Worm (Caenorhabditis elegans) whole organism, early embryonic: ENCODE measurements around the gene clpf-1.

ENCODE experiments used
- B0310.2 ChIP-seq: sonication (generic microtip); optimal IDR thresholded peaks from 2 replicates; lab custom pipeline; 2016; ENCODE audit warnings: mild to moderate bottlenecking, missing genetic modification characterization, missing compliant biosample characterization
- F13C5.2 ChIP-seq: sonication (generic microtip); optimal IDR thresholded peaks from 2 replicates; lab custom pipeline; 2017; ENCODE audit warnings: mild to moderate bottlenecking, missing genetic modification characterization, inconsistent platforms, missing compliant biosample characterization
- aly-1 ChIP-seq: sonication (generic microtip); optimal IDR thresholded peaks from 2 replicates; lab custom pipeline; 2016; ENCODE audit warnings: missing genetic modification characterization, missing compliant biosample characterization
- ama-1 ChIP-seq: fragments of 150-350 bp; optimal IDR thresholded peaks from 2 replicates; lab custom pipeline; 2014
- ceh-13 ChIP-seq: fragments of 200-800 bp; sonication (Bioruptor generic); optimal IDR thresholded peaks from 2 replicates; lab custom pipeline; 2018; ENCODE audit warnings: mild to moderate bottlenecking, missing genetic modification characterization, missing compliant biosample characterization
- ceh-36 ChIP-seq: sonication (generic microtip); optimal IDR thresholded peaks from 2 replicates; lab custom pipeline; 2016; ENCODE audit warnings: missing genetic modification characterization, inconsistent platforms, missing compliant biosample characterization
- ets-7 ChIP-seq: sonication (generic microtip); optimal IDR thresholded peaks from 2 replicates; lab custom pipeline; 2016; ENCODE audit warnings: missing genotype, missing genetic modification characterization, missing compliant biosample characterization
- flt-1 ChIP-seq: fragments of 200-800 bp; sonication (Bioruptor generic); IDR thresholded peaks from 2 replicates; pipeline ENCODE4 v1.3.6; 2022; ENCODE audit warnings: missing genetic modification characterization, missing compliant biosample characterization
- hmbx-1 ChIP-seq: sonication (generic microtip); optimal IDR thresholded peaks from 2 replicates; lab custom pipeline; 2016; ENCODE audit warnings: mild to moderate bottlenecking, missing genetic modification characterization, missing compliant biosample characterization
- hmg-4 ChIP-seq: fragments of 200-800 bp; sonication (Bioruptor generic); optimal IDR thresholded peaks from 2 replicates; lab custom pipeline; 2018; ENCODE audit warnings: mild to moderate bottlenecking, missing genetic modification characterization, missing compliant biosample characterization
- hnd-1 ChIP-seq: sonication (generic microtip); optimal IDR thresholded peaks from 2 replicates; lab custom pipeline; 2016; ENCODE audit warnings: missing genetic modification characterization, missing compliant biosample characterization
- pes-1 ChIP-seq: fragments of 200-800 bp; sonication (Bioruptor generic); IDR thresholded peaks from 2 replicates; pipeline ENCODE4 v1.3.6; 2022; ENCODE audit warnings: missing genetic modification reagents, missing genetic modification characterization, missing compliant biosample characterization
- scrt-1 ChIP-seq: fragments of 200-800 bp; sonication (Bioruptor generic); IDR thresholded peaks from 2 replicates; pipeline ENCODE4 v1.3.6; 2022; ENCODE audit warnings: missing genetic modification characterization, missing compliant biosample characterization
- sea-1 ChIP-seq: fragments of 200-800 bp; sonication (Bioruptor generic); conservative IDR thresholded peaks from 2 replicates; pipeline ENCODE4 v1.3.6; 2022; ENCODE audit warnings: missing genetic modification characterization, missing compliant biosample characterization
- tbx-11 ChIP-seq: fragments of 200-800 bp; sonication (Bioruptor generic); IDR thresholded peaks from 2 replicates; pipeline ENCODE4 v1.3.6; 2022; ENCODE audit warnings: missing genetic modification characterization, missing compliant biosample characterization
- tbx-37 ChIP-seq: fragments of 200-800 bp; sonication (Bioruptor generic); conservative IDR thresholded peaks from 2 replicates; pipeline ENCODE4 v1.3.6; 2022; ENCODE audit warnings: missing genetic modification reagents, missing genetic modification characterization, missing compliant biosample characterization
- tra-4 ChIP-seq: sonication (generic microtip); optimal IDR thresholded peaks from 2 replicates; lab custom pipeline; 2017; ENCODE audit warnings: missing genetic modification characterization, missing compliant biosample characterization

The clpf-1 gene

DNA sequence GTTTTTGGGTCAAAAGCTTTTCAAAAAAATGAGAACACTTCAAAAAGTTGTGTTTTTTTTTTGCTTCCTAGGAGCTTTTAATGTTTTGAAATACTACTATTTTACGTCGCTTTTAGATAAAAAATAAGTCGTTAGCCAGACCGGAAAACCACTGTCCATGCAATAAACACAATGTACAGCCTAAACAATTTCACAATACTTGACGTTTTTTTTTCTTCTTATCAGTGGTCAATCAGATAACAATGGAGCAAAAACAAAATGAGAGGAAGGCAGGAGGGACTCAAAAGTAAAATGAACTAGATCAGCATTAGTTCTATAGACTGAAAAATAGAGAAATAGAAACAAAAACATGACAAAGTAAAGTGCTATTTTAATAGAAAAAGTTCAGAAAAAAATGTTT is 26.8 kb upstream of the clpf-1 start:
- TF ChIP-seq ets-7 (tag; lab: Kevin White, UChicago) (no peak), ceh-13 (no peak), hnd-1 (tag; lab: Kevin White, UChicago) (no peak), tra-4 (tag; lab: Kevin White, UChicago) (no peak), scrt-1 (GFP tag; lab: Robert Waterston, UW) (no peak), pes-1 (GFP tag; lab: Robert Waterston, UW) (no peak), tbx-11 (GFP tag; lab: Robert Waterston, UW) (no peak), sea-1 (no peak), F13C5.2 (tag; lab: Kevin White, UChicago) (no peak), B0310.2 (no peak)

DNA sequence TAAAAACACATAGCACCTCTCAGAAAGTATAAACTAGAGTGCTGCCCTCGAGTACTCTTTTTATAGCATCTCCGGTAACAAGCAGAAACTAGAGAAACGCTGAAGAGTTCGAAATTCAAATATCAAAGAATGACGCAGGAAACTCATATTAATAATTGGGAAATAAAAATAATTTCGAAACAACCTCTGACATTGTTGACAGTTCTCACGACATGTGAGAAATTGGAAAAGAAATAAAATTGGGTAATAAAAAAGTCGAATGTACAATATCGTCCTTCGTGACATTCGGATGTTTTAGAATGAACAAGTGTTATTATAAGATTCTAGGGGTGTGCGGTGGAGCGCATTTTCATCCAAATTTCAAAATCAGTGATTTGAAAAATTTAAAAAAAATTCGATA is 25.3 kb upstream of the clpf-1 start:
- TF ChIP-seq B0310.2: no peak
- TF ChIP-seq aly-1 (tag; lab: Kevin White, UChicago): no peak
- no peak for TF ChIP-seq hmg-4 (GFP tag; lab: Kevin White, UChicago)
- TF ChIP-seq scrt-1 (GFP tag; lab: Robert Waterston, UW): no peak
- no peak for TF ChIP-seq ama-1 (lab: Kevin White, UChicago)
- no peak for TF ChIP-seq tra-4 (tag; lab: Kevin White, UChicago)
- TF ChIP-seq tbx-11 (GFP tag; lab: Robert Waterston, UW): no peak
- no peak for TF ChIP-seq F13C5.2 (tag; lab: Kevin White, UChicago)
- TF ChIP-seq flt-1 (GFP tag; lab: Robert Waterston, UW): no peak
- no peak for TF ChIP-seq ceh-36 (tag; lab: Kevin White, UChicago)
- TF ChIP-seq ceh-13: no peak
- no peak for TF ChIP-seq pes-1 (GFP tag; lab: Robert Waterston, UW)
- no peak for TF ChIP-seq tbx-37 (GFP tag; lab: Robert Waterston, UW)
- no peak for TF ChIP-seq sea-1
- no peak for TF ChIP-seq hmbx-1 (tag; lab: Kevin White, UChicago)
- no peak for TF ChIP-seq hnd-1 (tag; lab: Kevin White, UChicago)
- TF ChIP-seq ets-7 (tag; lab: Kevin White, UChicago): no peak

DNA sequence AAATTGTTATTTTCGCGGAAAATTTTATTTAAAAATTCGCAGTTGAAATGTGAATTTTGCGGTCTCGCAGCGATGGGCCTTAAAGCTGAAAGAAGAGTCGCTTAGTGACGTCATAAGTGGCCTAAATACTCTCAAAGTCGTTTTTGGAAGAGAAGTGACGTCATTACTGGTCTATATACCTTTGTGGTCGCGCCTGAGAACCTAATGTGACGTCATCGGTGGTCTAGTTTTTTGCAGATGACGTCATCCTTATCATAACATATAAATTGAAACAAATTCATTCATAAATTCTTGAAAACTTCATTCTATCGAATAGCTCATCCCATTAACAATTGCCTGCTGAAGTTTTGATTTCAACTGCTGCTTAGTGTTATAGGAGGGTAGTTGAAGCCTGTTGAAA is 20.4 kb upstream of the clpf-1 start:
- TF ChIP-seq hmbx-1 (tag; lab: Kevin White, UChicago) (no peak), hnd-1 (tag; lab: Kevin White, UChicago) (no peak), pes-1 (GFP tag; lab: Robert Waterston, UW) (no peak), ceh-13 (no peak), flt-1 (GFP tag; lab: Robert Waterston, UW) (no peak)

DNA sequence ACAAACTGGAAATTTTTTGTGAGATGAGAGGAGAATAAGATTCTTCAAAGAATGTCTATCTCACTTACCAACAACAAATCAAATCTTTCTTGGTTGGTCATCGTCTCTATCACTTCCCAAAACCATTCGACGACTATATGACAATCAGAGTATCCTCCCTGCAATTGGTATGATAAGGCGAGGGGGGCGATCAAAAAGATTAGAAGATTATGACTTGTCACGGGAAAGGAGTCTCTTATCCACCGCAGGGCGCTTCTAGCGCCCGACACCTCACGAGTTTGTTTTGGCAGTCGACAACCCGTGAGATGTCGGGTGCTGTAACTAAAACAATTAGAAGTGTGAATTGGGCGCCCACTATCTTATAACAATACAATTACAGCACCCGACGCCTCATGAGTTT is 19.8 kb upstream of the clpf-1 start:
- TF ChIP-seq ets-7 (tag; lab: Kevin White, UChicago) (no peak), tra-4 (tag; lab: Kevin White, UChicago) (no peak), aly-1 (tag; lab: Kevin White, UChicago) (no peak), hmg-4 (GFP tag; lab: Kevin White, UChicago) (no peak), hnd-1 (tag; lab: Kevin White, UChicago) (no peak), ceh-36 (tag; lab: Kevin White, UChicago) (no peak), tbx-37 (GFP tag; lab: Robert Waterston, UW) (no peak), ceh-13 (no peak), B0310.2 (no peak), tbx-11 (GFP tag; lab: Robert Waterston, UW) (no peak), ama-1 (lab: Kevin White, UChicago) (no peak), scrt-1 (GFP tag; lab: Robert Waterston, UW) (no peak), hmbx-1 (tag; lab: Kevin White, UChicago) (no peak), pes-1 (GFP tag; lab: Robert Waterston, UW) (no peak), sea-1 (no peak), flt-1 (GFP tag; lab: Robert Waterston, UW) (no peak), F13C5.2 (tag; lab: Kevin White, UChicago) (no peak)

DNA sequence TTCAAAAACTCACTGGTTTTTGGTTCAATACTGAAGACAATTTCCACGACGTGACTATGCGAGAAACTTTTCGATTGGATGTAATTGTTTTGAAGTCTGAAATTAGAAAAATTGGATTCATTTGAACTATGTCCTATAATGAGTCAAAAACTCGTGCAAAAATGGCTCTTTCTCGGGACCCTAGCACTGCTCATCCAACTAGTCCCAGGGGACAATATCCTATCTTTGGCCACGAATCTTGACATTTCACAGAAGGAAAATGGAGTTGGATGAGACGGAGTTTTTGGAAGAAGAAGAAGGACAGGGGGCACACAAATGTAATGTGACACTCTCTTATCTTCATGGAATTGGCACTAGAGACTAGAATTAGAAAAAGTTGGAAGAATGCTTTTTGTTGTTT is 15.7 kb upstream of the clpf-1 start:
- TF ChIP-seq F13C5.2 (tag; lab: Kevin White, UChicago) (no peak), ceh-13 (no peak), tbx-37 (GFP tag; lab: Robert Waterston, UW) (no peak), ceh-36 (tag; lab: Kevin White, UChicago) (no peak)

DNA sequence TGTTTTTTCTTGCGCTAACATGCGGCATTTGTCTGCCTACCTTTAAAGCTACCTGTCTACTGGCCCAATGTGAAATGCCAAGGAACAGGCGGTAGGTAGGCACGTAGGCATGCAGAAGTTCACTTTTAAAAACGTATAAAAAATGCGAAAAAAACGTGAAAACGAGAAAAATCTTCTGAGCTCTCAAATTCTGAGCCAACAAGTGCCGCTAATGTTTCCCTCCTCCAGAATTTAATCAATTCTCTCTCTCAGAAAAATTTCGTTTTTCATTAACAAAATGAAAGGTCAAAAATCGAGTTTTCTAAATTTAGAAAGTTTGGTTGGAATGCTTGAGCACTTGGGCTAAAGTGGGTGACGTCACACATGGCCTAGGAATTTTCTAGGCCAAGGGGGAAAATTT is 15.1 kb upstream of the clpf-1 start:
- no peak for TF ChIP-seq ets-7 (tag; lab: Kevin White, UChicago)
- no peak for TF ChIP-seq aly-1 (tag; lab: Kevin White, UChicago)
- TF ChIP-seq sea-1: no peak
- no peak for TF ChIP-seq tbx-11 (GFP tag; lab: Robert Waterston, UW)
- no peak for TF ChIP-seq flt-1 (GFP tag; lab: Robert Waterston, UW)
- TF ChIP-seq hnd-1 (tag; lab: Kevin White, UChicago): no peak
- no peak for TF ChIP-seq tbx-37 (GFP tag; lab: Robert Waterston, UW)
- no peak for TF ChIP-seq hmg-4 (GFP tag; lab: Kevin White, UChicago)
- no peak for TF ChIP-seq ceh-13
- TF ChIP-seq ama-1 (lab: Kevin White, UChicago): no peak
- no peak for TF ChIP-seq F13C5.2 (tag; lab: Kevin White, UChicago)
- no peak for TF ChIP-seq pes-1 (GFP tag; lab: Robert Waterston, UW)
- no peak for TF ChIP-seq hmbx-1 (tag; lab: Kevin White, UChicago)

DNA sequence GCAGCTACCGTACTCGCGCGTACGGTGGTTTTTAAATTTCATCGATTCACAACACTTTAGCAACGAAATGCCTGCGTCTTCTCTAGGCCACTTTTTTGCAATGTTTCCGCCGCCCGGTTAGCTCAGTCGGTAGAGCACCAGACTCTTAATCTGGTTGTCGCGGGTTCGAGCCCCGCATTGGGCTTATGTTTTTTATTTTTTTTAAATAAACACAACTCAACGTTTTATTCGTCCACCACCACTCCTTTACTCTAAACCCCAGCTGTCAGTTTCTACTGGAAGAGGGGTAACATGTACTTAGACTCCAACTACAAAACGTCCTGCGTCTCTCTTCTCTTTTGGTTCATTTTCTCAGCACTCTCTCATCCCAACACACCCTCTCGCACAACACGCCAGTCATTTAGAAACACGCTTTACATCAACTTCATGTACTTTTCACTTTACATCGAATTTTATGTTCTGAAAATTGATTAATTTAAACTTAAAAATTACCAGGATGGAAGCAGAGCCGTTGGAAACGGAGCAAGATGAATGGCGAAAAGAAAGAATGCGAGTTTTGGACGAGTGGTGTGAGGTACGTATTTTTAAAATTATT is 8.0 kb upstream of the clpf-1 start, which contains the start of the genes elmd-1 and hecw-1:
Gene elmd-1 (plus strand): TSS at position 494 of the 595 bp plus-strand sequence.
Gene hecw-1 (minus strand): TSS at position 545 of the 595 bp plus-strand sequence.
- TF ChIP-seq ceh-36 (tag; lab: Kevin White, UChicago): peak; percentile 52
- TF ChIP-seq hmg-4 (GFP tag; lab: Kevin White, UChicago): peak; percentile 58
- TF ChIP-seq hnd-1 (tag; lab: Kevin White, UChicago): no peak
- no peak for TF ChIP-seq ceh-13
- TF ChIP-seq B0310.2: no peak
- TF ChIP-seq pes-1 (GFP tag; lab: Robert Waterston, UW): peak; percentile 78
- TF ChIP-seq scrt-1 (GFP tag; lab: Robert Waterston, UW): peak; percentile 66
- TF ChIP-seq sea-1: no peak; the same call in 1 of the 2 replicates
- no peak for TF ChIP-seq hmbx-1 (tag; lab: Kevin White, UChicago)
- TF ChIP-seq tbx-11 (GFP tag; lab: Robert Waterston, UW): peak; percentile 57; the same call in 1 of the 2 replicates
- no peak for TF ChIP-seq F13C5.2 (tag; lab: Kevin White, UChicago)
- TF ChIP-seq flt-1 (GFP tag; lab: Robert Waterston, UW): 0 out of 2 replicates have a peak, but pooled peaks have one; percentile 19
- TF ChIP-seq tbx-37 (GFP tag; lab: Robert Waterston, UW): no peak; the same call in 1 of the 2 replicates
- TF ChIP-seq ets-7 (tag; lab: Kevin White, UChicago): no peak
- TF ChIP-seq tra-4 (tag; lab: Kevin White, UChicago): no peak
